Fruit fly (Drosophila melanogaster) whole organism, embryonic: ENCODE data around the gene dimm.

Experiments
- Adf1 ChIP-seq: fragments of 200-800 bp; sonication (Bioruptor generic); IDR thresholded peaks from 2 replicates; pipeline ENCODE4 v1.3.6; 2022; ENCODE audit warnings: missing biosample characterization, missing genetic modification characterization
- Atf6 ChIP-seq: fragments of 200-800 bp; sonication (Bioruptor generic); IDR thresholded peaks from 2 replicates; pipeline ENCODE4 v1.3.6; 2022; ENCODE audit warnings: missing biosample characterization, missing genetic modification characterization
- B-H2 ChIP-seq: fragments of 200-800 bp; sonication (Bioruptor generic); optimal IDR thresholded peaks from 2 replicates; lab custom pipeline; 2018; ENCODE audit warnings: missing biosample characterization, mild to moderate bottlenecking, missing genetic modification characterization
- CG10543 ChIP-seq: fragments of 200-800 bp; sonication (Bioruptor generic); optimal IDR thresholded peaks from 3 replicates; lab custom pipeline; 2017; ENCODE audit warnings: missing biosample characterization, mild to moderate bottlenecking, missing genetic modification characterization, moderate library complexity
- CG11247 ChIP-seq: fragments of 200-800 bp; sonication (Bioruptor generic); IDR thresholded peaks from 2 replicates; pipeline ENCODE4 v1.3.6; 2022; ENCODE audit warnings: missing biosample characterization, missing genetic modification characterization
- CG1233 ChIP-seq: fragments of 200-800 bp; sonication (Bioruptor generic); optimal IDR thresholded peaks from 4 replicates; lab custom pipeline; 2018; ENCODE audit warnings: missing biosample characterization, mild to moderate bottlenecking, missing genetic modification characterization
- CG12769 ChIP-seq: fragments of 200-800 bp; sonication (Bioruptor generic); optimal IDR thresholded peaks from 2 replicates; lab custom pipeline; 2019; ENCODE audit warnings: missing biosample characterization, mild to moderate bottlenecking, missing genetic modification characterization, moderate library complexity
- CG12942 ChIP-seq: fragments of 200-800 bp; sonication (Bioruptor generic); optimal IDR thresholded peaks from 3 replicates; lab custom pipeline; 2016; ENCODE audit warnings: missing biosample characterization, missing genetic modification characterization
- CG14441 ChIP-seq: fragments of 200-800 bp; sonication (Bioruptor generic); IDR thresholded peaks from 2 replicates; pipeline ENCODE4 v1.3.6; 2022; ENCODE audit warnings: missing biosample characterization, missing genetic modification characterization
- CG15269 ChIP-seq: fragments of 200-800 bp; sonication (Bioruptor generic); optimal IDR thresholded peaks from 2 replicates; lab custom pipeline; 2018; ENCODE audit warnings: missing biosample characterization, mild to moderate bottlenecking, missing genetic modification characterization, moderate library complexity
- CG17359 ChIP-seq: fragments of 200-800 bp; sonication (Bioruptor generic); optimal IDR thresholded peaks from 3 replicates; lab custom pipeline; 2018; ENCODE audit warnings: missing biosample characterization, mild to moderate bottlenecking, missing genetic modification characterization, moderate library complexity
- CG2199 ChIP-seq: fragments of 200-800 bp; sonication (Bioruptor generic); IDR thresholded peaks from 3 replicates; pipeline ENCODE4 v1.3.6; 2022; ENCODE audit warnings: missing biosample characterization, missing genetic modification characterization
- CG34376 ChIP-seq: fragments of 200-800 bp; sonication (Bioruptor generic); optimal IDR thresholded peaks from 2 replicates; lab custom pipeline; 2018; ENCODE audit warnings: missing biosample characterization, mild to moderate bottlenecking, missing genetic modification characterization
- CG4617 ChIP-seq: fragments of 200-800 bp; sonication (Bioruptor generic); optimal IDR thresholded peaks from 3 replicates; lab custom pipeline; 2016; ENCODE audit warnings: missing biosample characterization, missing genetic modification characterization, borderline replicate concordance
- CG7987 ChIP-seq: fragments of 200-800 bp; sonication (Bioruptor generic); optimal IDR thresholded peaks from 2 replicates; lab custom pipeline; 2018; ENCODE audit warnings: missing biosample characterization, mild to moderate bottlenecking, missing genetic modification characterization, moderate library complexity
- CG9727 ChIP-seq: fragments of 200-800 bp; sonication (Bioruptor generic); optimal IDR thresholded peaks from 3 replicates; lab custom pipeline; 2017; ENCODE audit warnings: missing biosample characterization, mild to moderate bottlenecking, missing genetic modification characterization
- CG9817 ChIP-seq: fragments of 200-800 bp; sonication (Bioruptor generic); optimal IDR thresholded peaks from 2 replicates; lab custom pipeline; 2018; ENCODE audit warnings: missing biosample characterization, mild to moderate bottlenecking, missing genetic modification characterization, moderate library complexity
- CoRest ChIP-seq: fragments of 200-800 bp; sonication (Bioruptor generic); optimal IDR thresholded peaks from 3 replicates; lab custom pipeline; 2018; ENCODE audit warnings: missing biosample characterization, mild to moderate bottlenecking, missing genetic modification characterization, moderate library complexity
- Deaf1 ChIP-seq: fragments of 200-800 bp; optimal IDR thresholded peaks from 3 replicates; lab custom pipeline; 2019; ENCODE audit warnings: missing biosample characterization, mild to moderate bottlenecking, missing genetic modification characterization, moderate library complexity
- E2f1 ChIP-seq: fragments of 200-800 bp; sonication (Bioruptor generic); IDR thresholded peaks from 2 replicates; pipeline ENCODE4 v1.3.6; 2022; ENCODE audit warnings: missing biosample characterization, missing genetic modification characterization
- Elba2 ChIP-seq: fragments of 200-800 bp; sonication (Bioruptor generic); optimal IDR thresholded peaks from 3 replicates; lab custom pipeline; 2016; ENCODE audit warnings: missing biosample characterization, missing genetic modification characterization
- Fer1 ChIP-seq: fragments of 200-800 bp; sonication (Bioruptor generic); optimal IDR thresholded peaks from 2 replicates; lab custom pipeline; 2017; ENCODE audit warnings: missing biosample characterization, mild to moderate bottlenecking, missing genetic modification characterization
- Hmr ChIP-seq: fragments of 200-800 bp; sonication (Bioruptor generic); optimal IDR thresholded peaks from 3 replicates; lab custom pipeline; 2017; ENCODE audit warnings: mild to moderate bottlenecking, missing biosample characterization, missing genetic modification reagents, missing genetic modification characterization
- NK7.1 ChIP-seq: fragments of 200-800 bp; sonication (Bioruptor generic); optimal IDR thresholded peaks from 3 replicates; lab custom pipeline; 2016; ENCODE audit warnings: missing biosample characterization, missing genetic modification characterization
- Nf-YC ChIP-seq: fragments of 200-800 bp; optimal IDR thresholded peaks from 3 replicates; lab custom pipeline; 2019; ENCODE audit warnings: missing biosample characterization, mild to moderate bottlenecking, missing genetic modification characterization, moderate library complexity
- Pdp1 ChIP-seq, 2 experiments: fragments of 200-800 bp; sonication (Bioruptor generic); optimal IDR thresholded peaks; 3 replicates each; lab custom pipeline; 2016; ENCODE audit warnings: missing biosample characterization in 2 of 2, missing genetic modification characterization in 2 of 2, mild to moderate bottlenecking in 1 of 2, moderate library complexity in 1 of 2
- Rfx ChIP-seq: fragments of 200-800 bp; sonication (Bioruptor generic); IDR thresholded peaks from 2 replicates; pipeline ENCODE4 v1.3.6; 2022; ENCODE audit warnings: missing biosample characterization, missing genetic modification characterization
- al ChIP-seq: fragments of 200-800 bp; sonication (Bioruptor generic); IDR thresholded peaks from 2 replicates; pipeline ENCODE4 v1.3.6; 2022; ENCODE audit warnings: missing biosample characterization, missing genetic modification characterization
- amos ChIP-seq: fragments of 200-800 bp; sonication (Bioruptor generic); IDR thresholded peaks from 2 replicates; pipeline ENCODE4 v1.3.6; 2022; ENCODE audit warnings: missing biosample characterization, missing genetic modification characterization; ENCODE audit not compliant: partially characterized antibody
- bbx ChIP-seq: fragments of 200-800 bp; sonication (Bioruptor generic); IDR thresholded peaks from 2 replicates; pipeline ENCODE4 v1.3.6; 2022; ENCODE audit warnings: missing biosample characterization, missing genetic modification characterization; ENCODE audit not compliant: partially characterized antibody
- bowl ChIP-seq: fragments of 200-800 bp; sonication (Bioruptor generic); IDR thresholded peaks from 2 replicates; pipeline ENCODE4 v1.3.6; 2022; ENCODE audit warnings: missing biosample characterization, missing genetic modification characterization
- chinmo ChIP-seq: fragments of 200-800 bp; sonication (Bioruptor generic); IDR thresholded peaks from 4 replicates; pipeline ENCODE4 v1.3.6; 2022; ENCODE audit warnings: missing biosample characterization, missing genetic modification characterization; ENCODE audit not compliant: partially characterized antibody
- ci ChIP-seq: fragments of 200-800 bp; sonication (Bioruptor generic); IDR thresholded peaks from 3 replicates; pipeline ENCODE4 v1.3.6; 2022; ENCODE audit warnings: missing biosample characterization, missing genetic modification characterization
- crc ChIP-seq: fragments of 200-800 bp; sonication (Bioruptor generic); optimal IDR thresholded peaks from 2 replicates; lab custom pipeline; 2016; ENCODE audit warnings: missing biosample characterization, missing genetic modification characterization
- cwo ChIP-seq: fragments of 200-800 bp; sonication (Bioruptor generic); optimal IDR thresholded peaks from 3 replicates; lab custom pipeline; 2017; ENCODE audit warnings: missing biosample characterization, missing genetic modification characterization, mild to moderate bottlenecking, moderate library complexity, missing genetic modification reagents
- dpn ChIP-seq, 2 experiments: fragments of 200-800 bp; sonication (Bioruptor generic); optimal IDR thresholded peaks; 3 replicates each; lab custom pipeline; 2016; ENCODE audit warnings: missing biosample characterization in 2 of 2, missing genetic modification characterization in 2 of 2
- gro ChIP-seq: fragments of 200-800 bp; sonication (Bioruptor generic); optimal IDR thresholded peaks from 2 replicates; lab custom pipeline; 2016; ENCODE audit warnings: missing biosample characterization, missing genetic modification characterization
- nmo ChIP-seq: fragments of 200-800 bp; sonication (Bioruptor generic); optimal IDR thresholded peaks from 2 replicates; lab custom pipeline; 2018; ENCODE audit warnings: missing biosample characterization, mild to moderate bottlenecking, missing genetic modification characterization, moderate library complexity
- nom ChIP-seq: fragments of 200-800 bp; sonication (Bioruptor generic); optimal IDR thresholded peaks from 2 replicates; lab custom pipeline; 2017; ENCODE audit warnings: missing biosample characterization, missing genetic modification characterization, mild to moderate bottlenecking, moderate library complexity, missing genetic modification reagents
- prd ChIP-seq, 3 experiments: fragments of >200 bp in 2 of 3; fragments of 200-800 bp in 1 of 3; sonication (Bioruptor generic) in 1 of 3; optimal IDR thresholded peaks in 2 of 3; IDR thresholded peaks in 1 of 3; 2 replicates in 2 of 3; 3 replicates in 1 of 3; pipeline versions ENCODE4 v1.3.6 to Lab custom; 2017 to 2022; ENCODE audit warnings: missing biosample characterization in 1 of 3, missing genetic modification characterization in 1 of 3
- rib ChIP-seq: fragments of 200-800 bp; sonication (Bioruptor generic); IDR thresholded peaks from 2 replicates; pipeline ENCODE4 v1.3.6; 2022; ENCODE audit warnings: missing biosample characterization, missing genetic modification characterization
- sens ChIP-seq: fragments of 200-800 bp; sonication (Bioruptor generic); peaks from one replicate; lab custom pipeline; 2016; ENCODE audit warnings: missing biosample characterization, missing genetic modification characterization
- ssp ChIP-seq: fragments of 200-800 bp; sonication (Bioruptor generic); IDR thresholded peaks from 2 replicates; pipeline ENCODE4 v1.3.6; 2022; ENCODE audit warnings: missing biosample characterization, missing genetic modification characterization
- sug ChIP-seq: fragments of 200-800 bp; optimal IDR thresholded peaks from 2 replicates; lab custom pipeline; 2019; ENCODE audit warnings: missing biosample characterization, mild to moderate bottlenecking, missing genetic modification characterization, moderate library complexity
- tgo ChIP-seq: fragments of 200-800 bp; sonication (Bioruptor generic); IDR thresholded peaks from 3 replicates; pipeline ENCODE4 v1.3.6; 2022; ENCODE audit warnings: missing biosample characterization, missing genetic modification characterization
- tin ChIP-seq: fragments of 200-800 bp; sonication (Bioruptor generic); optimal IDR thresholded peaks from 3 replicates; lab custom pipeline; 2016; ENCODE audit warnings: missing biosample characterization, missing genetic modification characterization
- tna ChIP-seq: fragments of 200-800 bp; sonication (Bioruptor generic); IDR thresholded peaks from 2 replicates; pipeline ENCODE4 v1.3.6; 2022; ENCODE audit warnings: missing biosample characterization, missing genetic modification characterization; ENCODE audit not compliant: partially characterized antibody
- tx ChIP-seq: fragments of 200-800 bp; sonication (Bioruptor generic); optimal IDR thresholded peaks from 2 replicates; lab custom pipeline; 2016; ENCODE audit warnings: missing biosample characterization, missing genetic modification characterization

The dimm gene

DNA sequence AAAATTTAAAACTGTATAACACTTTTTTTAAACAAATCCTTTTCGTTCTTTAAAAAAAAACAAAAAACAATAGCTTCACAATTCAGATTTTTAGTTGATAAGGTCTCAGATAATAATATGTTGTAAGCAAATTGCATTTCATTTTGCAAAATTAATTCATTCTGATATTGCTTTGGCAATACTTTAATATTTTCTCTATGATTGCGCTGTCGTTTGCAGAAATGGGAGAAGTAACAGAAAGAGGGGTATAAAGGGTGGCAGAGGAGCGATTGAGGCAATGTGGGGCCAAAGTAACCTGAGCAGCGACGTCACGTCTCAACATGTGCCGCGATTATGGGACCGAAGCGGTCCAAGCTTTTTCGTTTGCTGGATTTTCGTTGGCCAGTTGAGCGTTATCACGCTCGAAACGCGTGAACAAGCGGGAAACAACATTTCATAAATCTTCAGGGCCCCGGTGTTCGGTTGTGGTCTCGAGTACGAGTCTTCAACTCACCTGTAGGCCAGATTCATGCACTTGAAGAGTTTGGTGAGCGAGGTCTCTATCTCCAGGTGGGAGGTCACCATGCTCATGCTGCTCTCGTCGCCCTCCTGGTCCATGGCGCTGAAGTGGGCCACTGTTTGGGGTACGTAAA is 23.6 kb upstream of the dimm start (continued):
- TF ChIP-seq CG10543 (GFP tag; lab: Kevin White, UChicago) (peak; percentile 59), tna (GFP tag; lab: Robert Waterston, UW) (peak; percentile 49; the same call in 1 of the 2 replicates), Elba2 (no peak), Pdp1 (GFP tag; optimal IDR thresholded peaks at IDR 0.05; lab: Kevin White, UChicago) (peak in 1 of 2 experiments; percentile 32), tx (no peak), Nf-YC (tag; lab: Kevin White, UChicago) (peak; percentile 35), prd (optimal IDR thresholded peaks at IDR 0.05; lab: Kevin White, UChicago) (no peak), prd (GFP tag; IDR thresholded peaks at IDR 0.05; lab: Robert Waterston, UW) (no peak), bowl (0 out of 2 replicates have a peak, but pooled peaks have one; percentile 5), CG1233 (no peak), NK7.1 (GFP tag; lab: Kevin White, UChicago) (no peak), nom (GFP tag; lab: Kevin White, UChicago) (no peak), CG12942 (no peak), CG11247 (GFP tag; lab: Robert Waterston, UW) (no peak), Hmr (GFP tag; lab: Kevin White, UChicago) (no peak), Deaf1 (peak; percentile 53), CG12769 (tag; lab: Kevin White, UChicago) (peak; percentile 70), chinmo (0 out of 4 replicates have a peak, but pooled peaks have one; percentile 76), dpn (GFP tag; optimal IDR thresholded peaks at IDR 0.05; lab: Kevin White, UChicago) (no peak), amos (GFP tag; lab: Robert Waterston, UW) (no peak), Adf1 (0 out of 2 replicates have a peak, but pooled peaks have one; percentile 39), rib (peak; percentile 10; the same call in 1 of the 2 replicates), CG34376 (GFP tag; lab: Kevin White, UChicago) (peak; percentile 18), tin (no peak), bbx (GFP tag; lab: Robert Waterston, UW) (no peak), cwo (GFP tag; lab: Kevin White, UChicago) (peak; percentile 90), CG7987 (GFP tag; lab: Kevin White, UChicago) (peak; percentile 99), Rfx (GFP tag; lab: Robert Waterston, UW) (no peak), CG2199 (peak; percentile 63; the same call in 1 of the 3 replicates), gro (GFP tag; lab: Kevin White, UChicago) (no peak), Atf6 (GFP tag; lab: Robert Waterston, UW) (no peak), nmo (GFP tag; lab: Kevin White, UChicago) (no peak), sens (GFP tag; lab: Kevin White, UChicago) (peak; percentile 15), Fer1 (GFP tag; lab: Kevin White, UChicago) (no peak), sug (tag; lab: Kevin White, UChicago) (peak; percentile 85), E2f1 (GFP tag; lab: Robert Waterston, UW) (no peak), ci (GFP tag; lab: Robert Waterston, UW) (no peak)

DNA sequence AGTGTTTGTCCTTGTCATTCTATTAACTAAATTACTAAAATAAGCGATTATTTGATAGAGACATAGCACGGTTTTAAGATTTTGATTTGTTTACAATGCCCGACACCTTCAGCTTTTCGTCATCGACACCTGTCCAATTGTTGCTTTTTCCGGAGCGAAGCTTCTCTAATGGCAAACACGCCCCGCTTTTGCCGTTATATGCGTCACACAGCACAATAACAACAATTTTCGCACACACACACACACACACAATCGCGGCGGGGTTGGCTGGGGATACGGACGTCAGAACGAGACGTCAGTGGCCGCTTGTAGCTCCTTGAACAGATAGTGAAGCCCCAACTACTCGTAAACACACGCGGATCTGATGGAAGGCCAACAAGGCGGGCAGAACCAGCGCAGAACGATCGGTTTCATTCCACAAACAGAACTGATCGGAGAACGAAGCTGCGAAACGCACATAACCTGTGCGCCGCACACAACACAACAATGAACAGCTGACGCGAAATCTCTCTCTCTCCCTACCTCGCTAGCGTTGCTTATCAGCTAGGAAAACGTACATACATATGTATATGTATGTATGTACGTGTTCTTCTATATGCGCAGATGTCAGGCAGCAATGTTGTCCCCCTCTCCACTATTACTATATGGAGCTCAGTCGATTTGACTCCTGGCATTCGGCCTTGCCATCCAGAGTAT is 22.4 kb upstream of the dimm start:
- no peak for TF ChIP-seq al (GFP tag; lab: Robert Waterston, UW)
- peak; percentile 56; the same call in 1 of the 2 replicates for TF ChIP-seq amos (GFP tag; lab: Robert Waterston, UW)
- no peak for TF ChIP-seq CG9817 (tag; lab: Kevin White, UChicago)
- no peak for TF ChIP-seq crc
- no peak for TF ChIP-seq tgo (GFP tag; lab: Robert Waterston, UW)
- no peak for TF ChIP-seq CoRest (tag; lab: Kevin White, UChicago)
- TF ChIP-seq dpn (GFP tag; optimal IDR thresholded peaks at IDR 0.05; lab: Kevin White, UChicago): no peak
- no peak for TF ChIP-seq CG4617 (GFP tag; lab: Kevin White, UChicago)
- TF ChIP-seq CG17359 (tag; lab: Kevin White, UChicago): no peak
- no peak for TF ChIP-seq ssp (GFP tag; lab: Robert Waterston, UW)
- TF ChIP-seq CG9727 (GFP tag; lab: Kevin White, UChicago): peak; percentile 12
- peak; percentile 50 for TF ChIP-seq B-H2
- peak; percentile 82 for TF ChIP-seq Deaf1
- TF ChIP-seq CG15269 (tag; lab: Kevin White, UChicago): peak; percentile 16
- TF ChIP-seq CG14441 (GFP tag; lab: Robert Waterston, UW): no peak
